Fruit fly (Drosophila melanogaster) whole organism, embryonic: ENCODE results near the gene ppk30.

ENCODE experiments used
- Atf-2 ChIP-seq: fragments of 200-800 bp; sonication (Bioruptor generic); optimal IDR thresholded peaks from 2 replicates; lab custom pipeline; 2016; ENCODE audit warnings: missing biosample characterization, missing genetic modification characterization
- CG1233 ChIP-seq: fragments of 200-800 bp; sonication (Bioruptor generic); optimal IDR thresholded peaks from 4 replicates; lab custom pipeline; 2018; ENCODE audit warnings: missing biosample characterization, mild to moderate bottlenecking, missing genetic modification characterization
- CG13123 ChIP-seq: fragments of 200-800 bp; sonication (Bioruptor generic); optimal IDR thresholded peaks from 2 replicates; lab custom pipeline; 2016; ENCODE audit warnings: missing biosample characterization, missing genetic modification characterization
- CG15269 ChIP-seq: fragments of 200-800 bp; sonication (Bioruptor generic); optimal IDR thresholded peaks from 2 replicates; lab custom pipeline; 2018; ENCODE audit warnings: missing biosample characterization, mild to moderate bottlenecking, missing genetic modification characterization, moderate library complexity
- CG16779 ChIP-seq: fragments of 200-800 bp; sonication (Bioruptor generic); IDR thresholded peaks from 2 replicates; pipeline ENCODE4 v1.3.6; 2022; ENCODE audit warnings: missing biosample characterization, missing genetic modification characterization
- CG17361 ChIP-seq: fragments of 200-800 bp; sonication (Bioruptor generic); IDR thresholded peaks from 3 replicates; pipeline ENCODE4 v1.3.6; 2022; ENCODE audit warnings: missing biosample characterization, missing genetic modification characterization
- CG18476 ChIP-seq: fragments of 200-800 bp; sonication (Bioruptor generic); optimal IDR thresholded peaks from 2 replicates; lab custom pipeline; 2016; ENCODE audit warnings: missing biosample characterization, mild to moderate bottlenecking, missing genetic modification characterization
- CG2129 ChIP-seq: fragments of 200-800 bp; sonication (Bioruptor generic); IDR thresholded peaks from 2 replicates; pipeline ENCODE4 v1.3.6; 2022; ENCODE audit warnings: missing biosample characterization, missing genetic modification characterization; ENCODE audit not compliant: partially characterized antibody
- CG2875 ChIP-seq: fragments of 200-800 bp; sonication (Bioruptor generic); optimal IDR thresholded peaks from 2 replicates; lab custom pipeline; 2017; ENCODE audit warnings: missing biosample characterization, mild to moderate bottlenecking, missing genetic modification characterization, missing genetic modification reagents
- CG30431 ChIP-seq: fragments of 200-800 bp; sonication (Bioruptor generic); optimal IDR thresholded peaks from 2 replicates; lab custom pipeline; 2017; ENCODE audit warnings: missing biosample characterization, missing genetic modification characterization
- CG3407 ChIP-seq: fragments of 200-800 bp; sonication (Bioruptor generic); optimal IDR thresholded peaks from 2 replicates; lab custom pipeline; 2018; ENCODE audit warnings: missing biosample characterization, mild to moderate bottlenecking, missing genetic modification characterization
- CG3847 ChIP-seq: fragments of 200-800 bp; sonication (Bioruptor generic); IDR thresholded peaks from 2 replicates; pipeline ENCODE4 v1.3.6; 2022; ENCODE audit warnings: missing biosample characterization, missing genetic modification characterization
- CG4404 ChIP-seq: fragments of 200-800 bp; sonication (Bioruptor generic); IDR thresholded peaks from 2 replicates; pipeline ENCODE4 v1.3.6; 2022; ENCODE audit warnings: missing biosample characterization, missing genetic modification characterization
- CG4730 ChIP-seq: fragments of 200-800 bp; sonication (Bioruptor generic); IDR thresholded peaks from 2 replicates; pipeline ENCODE4 v1.3.6; 2022; ENCODE audit warnings: missing biosample characterization, missing genetic modification characterization
- CG5245 ChIP-seq: fragments of 200-800 bp; sonication (Bioruptor generic); optimal IDR thresholded peaks from 3 replicates; lab custom pipeline; 2016; ENCODE audit warnings: missing biosample characterization, missing genetic modification characterization
- CG5953 ChIP-seq: fragments of 200-800 bp; sonication (Bioruptor generic); IDR thresholded peaks from 2 replicates; pipeline ENCODE4 v1.3.6; 2022; ENCODE audit warnings: missing biosample characterization, missing genetic modification characterization
- CG6175 ChIP-seq: fragments of 200-800 bp; sonication (Bioruptor generic); IDR thresholded peaks from 3 replicates; pipeline ENCODE4 v1.3.6; 2022; ENCODE audit warnings: missing biosample characterization, missing genetic modification characterization
- CG6254 ChIP-seq: fragments of 200-800 bp; sonication (Bioruptor generic); optimal IDR thresholded peaks from 3 replicates; lab custom pipeline; 2017; ENCODE audit warnings: mild to moderate bottlenecking, missing biosample characterization, missing genetic modification reagents, missing genetic modification characterization
- CG6791 ChIP-seq: fragments of 200-800 bp; sonication (Bioruptor generic); IDR thresholded peaks from 3 replicates; pipeline ENCODE4 v1.3.6; 2022; ENCODE audit warnings: missing biosample characterization, missing genetic modification characterization; ENCODE audit not compliant: partially characterized antibody
- CG7357 ChIP-seq: fragments of 200-800 bp; sonication (Bioruptor generic); IDR thresholded peaks from 3 replicates; pipeline ENCODE4 v1.3.6; 2022; ENCODE audit warnings: missing biosample characterization, missing genetic modification characterization
- CG7745 ChIP-seq: fragments of 200-800 bp; sonication (Bioruptor generic); optimal IDR thresholded peaks from 2 replicates; lab custom pipeline; 2018; ENCODE audit warnings: missing biosample characterization, mild to moderate bottlenecking, missing genetic modification characterization, moderate library complexity
- Deaf1 ChIP-seq: fragments of 200-800 bp; optimal IDR thresholded peaks from 3 replicates; lab custom pipeline; 2019; ENCODE audit warnings: missing biosample characterization, mild to moderate bottlenecking, missing genetic modification characterization, moderate library complexity
- HHEX ChIP-seq: fragments of 200-800 bp; sonication (Bioruptor generic); optimal IDR thresholded peaks from 3 replicates; lab custom pipeline; 2017; ENCODE audit warnings: missing biosample characterization, mild to moderate bottlenecking, missing genetic modification characterization, missing genetic modification reagents
- HLH3B ChIP-seq: fragments of 200-800 bp; sonication (Bioruptor generic); IDR thresholded peaks from 2 replicates; pipeline ENCODE4 v1.3.6; 2022; ENCODE audit warnings: missing biosample characterization, missing genetic modification characterization
- HLH54F ChIP-seq: fragments of 200-800 bp; sonication (Bioruptor generic); optimal IDR thresholded peaks from 3 replicates; lab custom pipeline; 2016; ENCODE audit warnings: missing biosample characterization, missing genetic modification characterization
- Hand ChIP-seq: fragments of 200-800 bp; sonication (Bioruptor generic); optimal IDR thresholded peaks from 2 replicates; lab custom pipeline; 2017; ENCODE audit warnings: mild to moderate bottlenecking, missing biosample characterization, missing genetic modification reagents, missing genetic modification characterization
- Hr39 ChIP-seq: fragments of >200 bp; optimal IDR thresholded peaks from 2 replicates; lab custom pipeline; 2017
- Hr51 ChIP-seq, 2 experiments: fragments of 200-800 bp; sonication (Bioruptor generic); optimal IDR thresholded peaks; 2 replicates in 1 of 2; 3 replicates in 1 of 2; lab custom pipeline; 2016 to 2018; ENCODE audit warnings: missing biosample characterization in 2 of 2, missing genetic modification characterization in 2 of 2, mild to moderate bottlenecking in 1 of 2, moderate library complexity in 1 of 2
- NC2β ChIP-seq: fragments of 200-800 bp; sonication (Bioruptor generic); optimal IDR thresholded peaks from 2 replicates; lab custom pipeline; 2016; ENCODE audit warnings: missing biosample characterization, missing genetic modification characterization
- Oaz ChIP-seq: fragments of 200-800 bp; sonication (Bioruptor generic); IDR thresholded peaks from 2 replicates; pipeline ENCODE4 v1.3.6; 2022; ENCODE audit warnings: missing biosample characterization, missing genetic modification characterization
- Pdp1 ChIP-seq, 2 experiments: fragments of 200-800 bp; sonication (Bioruptor generic); optimal IDR thresholded peaks; 3 replicates each; lab custom pipeline; 2016; ENCODE audit warnings: missing biosample characterization in 2 of 2, missing genetic modification characterization in 2 of 2, mild to moderate bottlenecking in 1 of 2, moderate library complexity in 1 of 2
- Rfx ChIP-seq: fragments of 200-800 bp; sonication (Bioruptor generic); IDR thresholded peaks from 2 replicates; pipeline ENCODE4 v1.3.6; 2022; ENCODE audit warnings: missing biosample characterization, missing genetic modification characterization
- Rx ChIP-seq: fragments of 200-800 bp; sonication (Bioruptor generic); IDR thresholded peaks from 2 replicates; pipeline ENCODE4 v1.3.6; 2022; ENCODE audit warnings: missing biosample characterization, missing genetic modification characterization
- Sin3A ChIP-seq: fragments of >200 bp; optimal IDR thresholded peaks from 2 replicates; lab custom pipeline; 2018
- Tbp ChIP-seq: fragments of >200 bp; optimal IDR thresholded peaks from 2 replicates; lab custom pipeline; 2018; ENCODE audit warnings: missing biosample characterization, missing genetic modification characterization
- Usf ChIP-seq: fragments of 200-800 bp; sonication (Bioruptor generic); optimal IDR thresholded peaks from 2 replicates; lab custom pipeline; 2017; ENCODE audit warnings: missing genotype, missing biosample characterization, missing genetic modification characterization
- ab ChIP-seq: fragments of 200-800 bp; sonication (Bioruptor generic); optimal IDR thresholded peaks from 2 replicates; lab custom pipeline; 2016; ENCODE audit warnings: missing biosample characterization, missing genetic modification characterization
- cad ChIP-seq: fragments of >200 bp; optimal IDR thresholded peaks from 2 replicates; lab custom pipeline; 2017; ENCODE audit warnings: missing biosample characterization, missing genetic modification characterization
- disco-r ChIP-seq: fragments of 200-800 bp; sonication (Bioruptor generic); optimal IDR thresholded peaks from 2 replicates; lab custom pipeline; 2016; ENCODE audit warnings: missing biosample characterization, missing genetic modification characterization
- gsb-n ChIP-seq: fragments of 200-800 bp; sonication (Bioruptor generic); optimal IDR thresholded peaks from 3 replicates; lab custom pipeline; 2018; ENCODE audit warnings: missing biosample characterization, mild to moderate bottlenecking, missing genetic modification characterization
- h ChIP-seq: fragments of >200 bp; optimal IDR thresholded peaks from 2 replicates; lab custom pipeline; 2017
- hkb ChIP-seq, 2 experiments: fragments of 200-800 bp in 1 of 2; fragments of >200 bp in 1 of 2; sonication (Bioruptor generic) in 1 of 2; IDR thresholded peaks in 1 of 2; optimal IDR thresholded peaks in 1 of 2; 2 replicates each; pipeline versions ENCODE4 v1.3.6 to Lab custom; 2017 to 2022; ENCODE audit warnings: missing biosample characterization in 1 of 2, missing genetic modification characterization in 1 of 2
- insv ChIP-seq, 2 experiments: fragments of 200-800 bp; sonication (Bioruptor generic); optimal IDR thresholded peaks; 3 replicates each; lab custom pipeline; 2016 to 2018; ENCODE audit warnings: missing biosample characterization in 2 of 2, missing genetic modification characterization in 2 of 2
- mirr ChIP-seq: fragments of 200-800 bp; sonication (Bioruptor generic); optimal IDR thresholded peaks from 3 replicates; lab custom pipeline; 2018; ENCODE audit warnings: missing biosample characterization, mild to moderate bottlenecking, missing genetic modification characterization
- nau ChIP-seq: fragments of 200-800 bp; sonication (Bioruptor generic); optimal IDR thresholded peaks from 3 replicates; lab custom pipeline; 2017; ENCODE audit warnings: missing biosample characterization, mild to moderate bottlenecking, missing genetic modification characterization, missing genetic modification reagents
- odd ChIP-seq: fragments of 200-800 bp; sonication (Bioruptor generic); optimal IDR thresholded peaks from 2 replicates; lab custom pipeline; 2017; ENCODE audit warnings: missing biosample characterization, mild to moderate bottlenecking, missing genetic modification characterization
- onecut ChIP-seq: fragments of 200-800 bp; sonication (Bioruptor generic); IDR thresholded peaks from 2 replicates; pipeline ENCODE4 v1.3.6; 2022; ENCODE audit warnings: missing biosample characterization, missing genetic modification characterization
- so ChIP-seq: fragments of 200-800 bp; sonication (Bioruptor generic); IDR thresholded peaks from 3 replicates; pipeline ENCODE4 v1.3.6; 2022; ENCODE audit warnings: missing biosample characterization, missing genetic modification characterization
- sob ChIP-seq: fragments of 200-800 bp; sonication (Bioruptor generic); IDR thresholded peaks from 2 replicates; pipeline ENCODE4 v1.3.6; 2022; ENCODE audit warnings: missing biosample characterization, missing genetic modification characterization
- sug ChIP-seq: fragments of 200-800 bp; optimal IDR thresholded peaks from 2 replicates; lab custom pipeline; 2019; ENCODE audit warnings: missing biosample characterization, mild to moderate bottlenecking, missing genetic modification characterization, moderate library complexity
- wor ChIP-seq: fragments of 200-800 bp; sonication (Bioruptor generic); IDR thresholded peaks from 2 replicates; pipeline ENCODE4 v1.3.6; 2022; ENCODE audit warnings: missing biosample characterization, missing genetic modification characterization
- zf30C ChIP-seq: fragments of 200-800 bp; sonication (Bioruptor generic); optimal IDR thresholded peaks from 3 replicates; lab custom pipeline; 2018; ENCODE audit warnings: missing biosample characterization, mild to moderate bottlenecking, missing genetic modification characterization

Gene ppk30

DNA sequence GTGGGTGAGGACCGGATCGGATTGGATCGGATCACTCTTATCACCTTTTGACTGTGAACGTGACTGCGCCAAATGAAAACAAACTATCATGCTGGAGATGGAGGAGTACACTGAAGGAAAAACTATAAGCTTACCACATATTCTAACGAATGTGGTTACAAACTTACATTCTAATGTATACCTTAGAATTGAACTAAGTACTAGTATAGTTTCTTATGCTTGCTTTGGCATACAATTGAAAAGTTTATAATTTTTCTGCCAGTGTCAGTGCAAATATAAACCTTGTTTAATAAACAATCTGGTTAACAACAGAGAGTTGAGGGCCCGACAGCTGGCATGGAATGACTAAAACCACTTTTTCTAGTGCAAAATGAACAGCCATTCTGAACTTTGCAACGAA lies 48.6 kb downstream of the ppk30 start (continued):
- TF ChIP-seq disco-r (GFP tag; lab: Kevin White, UChicago) (no peak), Rfx (GFP tag; lab: Robert Waterston, UW) (no peak), onecut (GFP tag; lab: Robert Waterston, UW) (peak; percentile 9; the same call in 1 of the 2 replicates), Deaf1 (no peak), hkb (optimal IDR thresholded peaks at IDR 0.05; lab: Kevin White, UChicago) (no peak), hkb (GFP tag; IDR thresholded peaks at IDR 0.05; lab: Robert Waterston, UW) (peak; percentile 35; the same call in 1 of the 2 replicates), HLH54F (no peak), Tbp (GFP tag; lab: Kevin White, UChicago) (no peak), CG2875 (GFP tag; lab: Kevin White, UChicago) (no peak), sob (GFP tag; lab: Robert Waterston, UW) (no peak), HLH3B (GFP tag; lab: Robert Waterston, UW) (peak; percentile 43), CG7357 (GFP tag; lab: Robert Waterston, UW) (0 out of 3 replicates have a peak, but pooled peaks have one; percentile 17), Sin3A (lab: Kevin White, UChicago) (no peak), CG4404 (no peak), CG13123 (GFP tag; lab: Kevin White, UChicago) (no peak), Usf (no peak), gsb-n (peak; percentile 16), CG5245 (no peak), cad (GFP tag; lab: Kevin White, UChicago) (no peak), so (GFP tag; lab: Robert Waterston, UW) (peak; percentile 24; the same call in 1 of the 3 replicates), zf30C (no peak), HHEX (GFP tag; lab: Kevin White, UChicago) (no peak), ab (GFP tag; lab: Kevin White, UChicago) (no peak), CG30431 (no peak), CG6175 (GFP tag; lab: Robert Waterston, UW) (no peak), CG6791 (no peak), CG3847 (no peak), h (no peak), Hr51 (GFP tag; optimal IDR thresholded peaks at IDR 0.05; lab: Kevin White, UChicago) (peak in 1 of 2 experiments; percentile 36), NC2β (GFP tag; lab: Kevin White, UChicago) (no peak), CG1233 (GFP tag; lab: Kevin White, UChicago) (no peak), CG15269 (tag; lab: Kevin White, UChicago) (peak; percentile 22), Rx (no peak), nau (GFP tag; lab: Kevin White, UChicago) (no peak), wor (GFP tag; lab: Robert Waterston, UW) (no peak), CG3407 (GFP tag; lab: Kevin White, UChicago) (no peak), CG7745 (no peak), Pdp1 (GFP tag; optimal IDR thresholded peaks at IDR 0.05; lab: Kevin White, UChicago) (peak in 1 of 2 experiments; percentile 17), sug (tag; lab: Kevin White, UChicago) (no peak), mirr (GFP tag; lab: Kevin White, UChicago) (no peak), CG17361 (0 out of 3 replicates have a peak, but pooled peaks have one; percentile 16), CG2129 (GFP tag; lab: Robert Waterston, UW) (no peak), CG4730 (no peak), CG6254 (GFP tag; lab: Kevin White, UChicago) (no peak), insv (GFP tag; optimal IDR thresholded peaks at IDR 0.05; lab: Kevin White, UChicago) (no peak), Hr39 (no peak), odd (GFP tag; lab: Kevin White, UChicago) (no peak), Atf-2 (GFP tag; lab: Kevin White, UChicago) (no peak), CG18476 (GFP tag; lab: Kevin White, UChicago) (no peak), Hand (no peak), CG5953 (no peak), Oaz (GFP tag; lab: Robert Waterston, UW) (no peak), CG16779 (GFP tag; lab: Robert Waterston, UW) (no peak)
